Fruit fly (Drosophila melanogaster) whole organism, embryonic: ENCODE results near the gene GstO3.

Source experiments
- Aef1 ChIP-seq: fragments of 200-800 bp; sonication (Bioruptor generic); IDR thresholded peaks from 3 replicates; pipeline ENCODE4 v1.3.6; 2022; ENCODE audit warnings: missing biosample characterization, missing genetic modification characterization
- Antp ChIP-seq: fragments of 200-800 bp; sonication (Bioruptor generic); optimal IDR thresholded peaks from 3 replicates; lab custom pipeline; 2016; ENCODE audit warnings: missing biosample characterization, missing genetic modification characterization
- Atf-2 ChIP-seq: fragments of 200-800 bp; sonication (Bioruptor generic); optimal IDR thresholded peaks from 2 replicates; lab custom pipeline; 2016; ENCODE audit warnings: missing biosample characterization, missing genetic modification characterization
- CG10267 ChIP-seq: fragments of 200-800 bp; sonication (Bioruptor generic); optimal IDR thresholded peaks from 2 replicates; lab custom pipeline; 2018; ENCODE audit warnings: missing biosample characterization, mild to moderate bottlenecking, missing genetic modification characterization, moderate library complexity
- CG10543 ChIP-seq: fragments of 200-800 bp; sonication (Bioruptor generic); optimal IDR thresholded peaks from 3 replicates; lab custom pipeline; 2017; ENCODE audit warnings: missing biosample characterization, mild to moderate bottlenecking, missing genetic modification characterization, moderate library complexity
- CG16863 ChIP-seq: fragments of 200-800 bp; sonication (Bioruptor generic); optimal IDR thresholded peaks from 3 replicates; lab custom pipeline; 2016; ENCODE audit warnings: missing biosample characterization, missing genetic modification characterization
- CG17385 ChIP-seq: fragments of 200-800 bp; sonication (Bioruptor generic); optimal IDR thresholded peaks from 3 replicates; lab custom pipeline; 2018; ENCODE audit warnings: missing biosample characterization, mild to moderate bottlenecking, missing genetic modification characterization
- CG18599 ChIP-seq: fragments of 200-800 bp; sonication (Bioruptor generic); optimal IDR thresholded peaks from 3 replicates; lab custom pipeline; 2017; ENCODE audit warnings: missing biosample characterization, missing genetic modification characterization, mild to moderate bottlenecking, moderate library complexity, missing genetic modification reagents
- CG32767 ChIP-seq: fragments of 200-800 bp; sonication (Bioruptor generic); IDR thresholded peaks from 2 replicates; pipeline ENCODE4 v1.3.6; 2022; ENCODE audit warnings: missing biosample characterization, missing genetic modification characterization
- CG3726 ChIP-seq: fragments of 200-800 bp; sonication (Bioruptor generic); IDR thresholded peaks from 3 replicates; pipeline ENCODE4, ENCODE4 v1.3.6; 2022; ENCODE audit warnings: missing biosample characterization, missing genetic modification characterization
- CG43689 ChIP-seq: fragments of 200-800 bp; sonication (Bioruptor generic); IDR thresholded peaks from 2 replicates; pipeline ENCODE4 v1.3.6; 2022; ENCODE audit warnings: missing biosample characterization, missing genetic modification characterization
- CG4854 ChIP-seq: fragments of 200-800 bp; sonication (Bioruptor generic); optimal IDR thresholded peaks from 2 replicates; lab custom pipeline; 2016; ENCODE audit warnings: missing biosample characterization, missing genetic modification characterization, inconsistent platforms
- Dfd ChIP-seq, 2 experiments: fragments of >200 bp; optimal IDR thresholded peaks; 2 replicates each; lab custom pipeline; 2017; ENCODE audit warnings: missing biosample characterization in 2 of 2, missing genetic modification characterization in 2 of 2
- Dp ChIP-seq: fragments of 200-800 bp; sonication (Bioruptor generic); optimal IDR thresholded peaks from 2 replicates; lab custom pipeline; 2018; ENCODE audit warnings: missing biosample characterization, mild to moderate bottlenecking, missing genetic modification characterization, moderate library complexity
- Ets65A ChIP-seq: fragments of 200-800 bp; sonication (Bioruptor generic); peaks from one replicate; lab custom pipeline; 2016; ENCODE audit warnings: missing biosample characterization, missing genetic modification characterization
- GATAe ChIP-seq: fragments of 200-800 bp; sonication (Bioruptor generic); conservative IDR thresholded peaks from 2 replicates; pipeline ENCODE4 v1.3.6; 2022; ENCODE audit warnings: missing biosample characterization, missing genetic modification characterization
- Med ChIP-seq: fragments of 200-800 bp; sonication (Bioruptor generic); peaks from one replicate; lab custom pipeline; 2016; ENCODE audit warnings: missing biosample characterization, missing genetic modification characterization, mild to moderate bottlenecking, inconsistent platforms, moderate library complexity
- Rfx ChIP-seq: fragments of 200-800 bp; sonication (Bioruptor generic); IDR thresholded peaks from 2 replicates; pipeline ENCODE4 v1.3.6; 2022; ENCODE audit warnings: missing biosample characterization, missing genetic modification characterization
- Sry-β ChIP-seq: fragments of 200-800 bp; sonication (Bioruptor generic); optimal IDR thresholded peaks from 2 replicates; lab custom pipeline; 2018; ENCODE audit warnings: missing biosample characterization, mild to moderate bottlenecking, missing genetic modification characterization, moderate library complexity
- Tbp ChIP-seq: fragments of >200 bp; optimal IDR thresholded peaks from 2 replicates; lab custom pipeline; 2018; ENCODE audit warnings: missing biosample characterization, missing genetic modification characterization
- Usf ChIP-seq: fragments of 200-800 bp; sonication (Bioruptor generic); optimal IDR thresholded peaks from 2 replicates; lab custom pipeline; 2017; ENCODE audit warnings: missing genotype, missing biosample characterization, missing genetic modification characterization
- bbx ChIP-seq: fragments of 200-800 bp; sonication (Bioruptor generic); IDR thresholded peaks from 2 replicates; pipeline ENCODE4 v1.3.6; 2022; ENCODE audit warnings: missing biosample characterization, missing genetic modification characterization; ENCODE audit not compliant: partially characterized antibody
- bigmax ChIP-seq: fragments of 200-800 bp; sonication (Bioruptor generic); optimal IDR thresholded peaks from 2 replicates; lab custom pipeline; 2018; ENCODE audit warnings: missing biosample characterization, mild to moderate bottlenecking, missing genetic modification characterization
- cato ChIP-seq: fragments of 200-800 bp; sonication (Bioruptor generic); optimal IDR thresholded peaks from 2 replicates; lab custom pipeline; 2016; ENCODE audit warnings: missing biosample characterization, missing genetic modification characterization, borderline replicate concordance
- chinmo ChIP-seq: fragments of 200-800 bp; sonication (Bioruptor generic); IDR thresholded peaks from 4 replicates; pipeline ENCODE4 v1.3.6; 2022; ENCODE audit warnings: missing biosample characterization, missing genetic modification characterization; ENCODE audit not compliant: partially characterized antibody
- ci ChIP-seq: fragments of 200-800 bp; sonication (Bioruptor generic); IDR thresholded peaks from 3 replicates; pipeline ENCODE4 v1.3.6; 2022; ENCODE audit warnings: missing biosample characterization, missing genetic modification characterization
- en ChIP-seq: fragments of 200-800 bp; sonication (Bioruptor generic); optimal IDR thresholded peaks from 2 replicates; lab custom pipeline; 2016; ENCODE audit warnings: missing biosample characterization, missing genetic modification characterization
- exex ChIP-seq: fragments of 200-800 bp; sonication (Bioruptor generic); optimal IDR thresholded peaks from 4 replicates; lab custom pipeline; 2018; ENCODE audit warnings: missing biosample characterization, mild to moderate bottlenecking, missing genetic modification characterization, moderate library complexity
- fd102C ChIP-seq: fragments of 200-800 bp; sonication (Bioruptor generic); optimal IDR thresholded peaks from 2 replicates; lab custom pipeline; 2018; ENCODE audit warnings: missing biosample characterization, mild to moderate bottlenecking, missing genetic modification characterization, moderate library complexity
- gcm ChIP-seq: fragments of 200-800 bp; sonication (Bioruptor generic); optimal IDR thresholded peaks from 2 replicates; lab custom pipeline; 2019; ENCODE audit warnings: missing biosample characterization, mild to moderate bottlenecking, missing genetic modification characterization, moderate library complexity
- grau ChIP-seq: fragments of 200-800 bp; optimal IDR thresholded peaks from 3 replicates; lab custom pipeline; 2019; ENCODE audit warnings: missing biosample characterization, mild to moderate bottlenecking, missing genetic modification characterization, moderate library complexity
- grn ChIP-seq: fragments of 200-800 bp; sonication (Bioruptor generic); optimal IDR thresholded peaks from 3 replicates; lab custom pipeline; 2017; ENCODE audit warnings: missing biosample characterization, missing genetic modification characterization
- h ChIP-seq: fragments of >200 bp; optimal IDR thresholded peaks from 2 replicates; lab custom pipeline; 2017
- lmd ChIP-seq: fragments of 200-800 bp; sonication (Bioruptor generic); IDR thresholded peaks from 2 replicates; pipeline ENCODE4 v1.3.6; 2022; ENCODE audit warnings: missing biosample characterization, missing genetic modification characterization
- lov ChIP-seq, 2 experiments: fragments of 200-800 bp in 1 of 2; fragments of >200 bp in 1 of 2; sonication (Bioruptor generic) in 1 of 2; IDR thresholded peaks in 1 of 2; optimal IDR thresholded peaks in 1 of 2; 2 replicates in 1 of 2; 3 replicates in 1 of 2; pipeline versions ENCODE4 v1.3.6 to Lab custom; 2017 to 2022; ENCODE audit warnings: missing biosample characterization in 1 of 2, missing genetic modification characterization in 1 of 2
- mirr ChIP-seq: fragments of 200-800 bp; sonication (Bioruptor generic); optimal IDR thresholded peaks from 3 replicates; lab custom pipeline; 2018; ENCODE audit warnings: missing biosample characterization, mild to moderate bottlenecking, missing genetic modification characterization
- nerfin-2 ChIP-seq: fragments of 200-800 bp; sonication (Bioruptor generic); IDR thresholded peaks from 2 replicates; pipeline ENCODE4 v1.3.6; 2022; ENCODE audit warnings: missing biosample characterization, missing genetic modification characterization; ENCODE audit not compliant: partially characterized antibody
- pho ChIP-seq: fragments of 200-800 bp; sonication (Bioruptor generic); optimal IDR thresholded peaks from 2 replicates; lab custom pipeline; 2016; ENCODE audit warnings: missing biosample characterization, missing genetic modification characterization
- prd ChIP-seq, 3 experiments: fragments of >200 bp in 2 of 3; fragments of 200-800 bp in 1 of 3; sonication (Bioruptor generic) in 1 of 3; optimal IDR thresholded peaks in 2 of 3; IDR thresholded peaks in 1 of 3; 2 replicates in 2 of 3; 3 replicates in 1 of 3; pipeline versions ENCODE4 v1.3.6 to Lab custom; 2017 to 2022; ENCODE audit warnings: missing biosample characterization in 1 of 3, missing genetic modification characterization in 1 of 3
- pros ChIP-seq: fragments of 200-800 bp; sonication (Bioruptor generic); optimal IDR thresholded peaks from 3 replicates; lab custom pipeline; 2019; ENCODE audit warnings: missing biosample characterization, mild to moderate bottlenecking, missing genetic modification characterization, moderate library complexity
- run ChIP-seq: fragments of 200-800 bp; sonication (Bioruptor generic); optimal IDR thresholded peaks from 3 replicates; lab custom pipeline; 2018; ENCODE audit warnings: missing biosample characterization, mild to moderate bottlenecking, missing genetic modification characterization
- sd ChIP-seq: fragments of 200-800 bp; sonication (Bioruptor generic); optimal IDR thresholded peaks from 3 replicates; lab custom pipeline; 2018; ENCODE audit warnings: missing biosample characterization, mild to moderate bottlenecking, missing genetic modification characterization, moderate library complexity
- sens ChIP-seq: fragments of 200-800 bp; sonication (Bioruptor generic); peaks from one replicate; lab custom pipeline; 2016; ENCODE audit warnings: missing biosample characterization, missing genetic modification characterization
- sima ChIP-seq: fragments of 200-800 bp; sonication (Bioruptor generic); optimal IDR thresholded peaks from 2 replicates; lab custom pipeline; 2016; ENCODE audit warnings: missing biosample characterization, missing genetic modification characterization
- slbo ChIP-seq: fragments of 200-800 bp; sonication (Bioruptor generic); IDR thresholded peaks from 2 replicates; pipeline ENCODE4 v1.3.6; 2022; ENCODE audit warnings: missing biosample characterization, missing genetic modification characterization
- sqz ChIP-seq: fragments of 200-800 bp; sonication (Bioruptor generic); optimal IDR thresholded peaks from 3 replicates; lab custom pipeline; 2018; ENCODE audit warnings: missing biosample characterization, mild to moderate bottlenecking, missing genetic modification characterization
- sug ChIP-seq: fragments of 200-800 bp; optimal IDR thresholded peaks from 2 replicates; lab custom pipeline; 2019; ENCODE audit warnings: missing biosample characterization, mild to moderate bottlenecking, missing genetic modification characterization, moderate library complexity
- tup ChIP-seq: fragments of 200-800 bp; sonication (Bioruptor generic); optimal IDR thresholded peaks from 2 replicates; lab custom pipeline; 2016; ENCODE audit warnings: missing biosample characterization, mild to moderate bottlenecking, missing genetic modification characterization, moderate library complexity
- vnd ChIP-seq: fragments of 200-800 bp; sonication (Bioruptor generic); IDR thresholded peaks from 3 replicates; pipeline ENCODE4 v1.3.6; 2022; ENCODE audit warnings: missing biosample characterization, missing genetic modification characterization; ENCODE audit not compliant: partially characterized antibody
- wor ChIP-seq: fragments of 200-800 bp; sonication (Bioruptor generic); IDR thresholded peaks from 2 replicates; pipeline ENCODE4 v1.3.6; 2022; ENCODE audit warnings: missing biosample characterization, missing genetic modification characterization

The GstO3 gene

DNA sequence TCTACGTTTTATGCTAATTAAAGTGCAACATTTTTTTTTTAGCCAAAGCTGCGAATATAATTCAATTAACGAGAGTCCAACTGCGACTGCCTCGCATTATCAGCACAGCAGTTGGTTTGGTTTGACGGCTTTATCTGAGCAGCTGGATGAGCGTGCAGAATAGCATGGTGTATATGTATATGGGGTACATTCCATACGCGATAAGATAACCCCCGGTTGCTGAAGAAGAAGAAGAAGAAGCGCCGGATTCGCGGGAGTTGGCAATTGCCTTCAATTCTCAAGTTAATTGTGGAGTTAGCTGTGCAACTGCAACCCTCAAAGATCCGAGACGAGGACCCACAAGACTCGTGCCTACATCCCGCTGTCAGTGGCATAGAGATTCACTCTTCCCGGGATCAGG lies 26.8 kb downstream of the GstO3 start:
- TF ChIP-seq CG18599 (GFP tag; lab: Kevin White, UChicago) (peak; percentile 29), sens (GFP tag; lab: Kevin White, UChicago) (no peak), lov (optimal IDR thresholded peaks at IDR 0.05; lab: Kevin White, UChicago) (no peak), lov (GFP tag; IDR thresholded peaks at IDR 0.05; lab: Robert Waterston, UW) (no peak), Atf-2 (GFP tag; lab: Kevin White, UChicago) (no peak), sd (peak; percentile 92), vnd (GFP tag; lab: Robert Waterston, UW) (peak; percentile 10; the same call in 1 of the 3 replicates), exex (peak; percentile 39), sug (tag; lab: Kevin White, UChicago) (peak; percentile 48), CG16863 (GFP tag; lab: Kevin White, UChicago) (no peak), sima (GFP tag; lab: Kevin White, UChicago) (no peak), en (GFP tag; lab: Kevin White, UChicago) (no peak), Antp (GFP tag; lab: Kevin White, UChicago) (no peak), slbo (GFP tag; lab: Robert Waterston, UW) (no peak), sqz (peak; percentile 27), cato (GFP tag; lab: Kevin White, UChicago) (no peak), mirr (GFP tag; lab: Kevin White, UChicago) (peak; percentile 16), CG32767 (GFP tag; lab: Robert Waterston, UW) (peak; percentile 17; the same call in 1 of the 2 replicates), CG10267 (no peak), Dfd (GFP tag; optimal IDR thresholded peaks at IDR 0.05; lab: Kevin White, UChicago) (no peak), GATAe (peak; percentile 86), fd102C (GFP tag; lab: Kevin White, UChicago) (no peak), CG17385 (GFP tag; lab: Kevin White, UChicago) (peak; percentile 69), Ets65A (GFP tag; lab: Kevin White, UChicago) (no peak), CG3726 (GFP tag; lab: Robert Waterston, UW) (0 out of 3 replicates have a peak, but pooled peaks have one; percentile 15), gcm (GFP tag; lab: Kevin White, UChicago) (peak; percentile 57), Med (GFP tag; lab: Kevin White, UChicago) (peak; percentile 9)
- TF ChIP-seq, all 482 proteins: peak for 13

dm6 chr3L:8546355-8546771 lies 27.7 kb downstream of the GstO3 start:
- no peak for TF ChIP-seq grau (tag; lab: Kevin White, UChicago)
- no peak for TF ChIP-seq Dp (GFP tag; lab: Kevin White, UChicago)
- TF ChIP-seq pros (GFP tag; lab: Kevin White, UChicago), result no peak
- TF ChIP-seq wor (GFP tag; lab: Robert Waterston, UW), result no peak
- TF ChIP-seq bigmax, result peak; percentile 10
- TF ChIP-seq pho (GFP tag; lab: Kevin White, UChicago), result no peak
- no peak for TF ChIP-seq lmd
- no peak for TF ChIP-seq prd (optimal IDR thresholded peaks at IDR 0.05; lab: Kevin White, UChicago)
- TF ChIP-seq prd (GFP tag; IDR thresholded peaks at IDR 0.05; lab: Robert Waterston, UW), result no peak
- peak; percentile 58 for TF ChIP-seq CG10543 (GFP tag; lab: Kevin White, UChicago)
- TF ChIP-seq bbx (GFP tag; lab: Robert Waterston, UW), result peak; percentile 62; the same call in 1 of the 2 replicates
- no peak for TF ChIP-seq grn (GFP tag; lab: Kevin White, UChicago)
- TF ChIP-seq Sry-β (GFP tag; lab: Kevin White, UChicago), result no peak
- TF ChIP-seq h, result no peak
- no peak for TF ChIP-seq CG43689 (GFP tag; lab: Robert Waterston, UW)
- TF ChIP-seq Tbp (GFP tag; lab: Kevin White, UChicago), result no peak
- TF ChIP-seq nerfin-2 (GFP tag; lab: Robert Waterston, UW), result no peak
- no peak for TF ChIP-seq CG4854 (GFP tag; lab: Kevin White, UChicago)
- no peak for TF ChIP-seq run (tag; lab: Kevin White, UChicago)
- TF ChIP-seq ci (GFP tag; lab: Robert Waterston, UW), result peak; percentile 57; the same call in 1 of the 3 replicates
- TF ChIP-seq Rfx, result peak; percentile 16; the same call in 1 of the 2 replicates
- TF ChIP-seq tup (GFP tag; lab: Kevin White, UChicago), result no peak
- TF ChIP-seq Aef1, result no peak
- TF ChIP-seq Usf (GFP tag; lab: Kevin White, UChicago), result no peak
- no peak for TF ChIP-seq sima (GFP tag; lab: Kevin White, UChicago)
- TF ChIP-seq chinmo, result peak; percentile 91; the same call in 1 of the 4 replicates
